Fruit fly (Drosophila melanogaster): ENCODE data around the gene CG15258.

- TF ChIP-seq psq (optimal IDR thresholded peaks at IDR 0.05) (no peak), insv (optimal IDR thresholded peaks at IDR 0.05) (no peak), Sin3A (optimal IDR thresholded peaks at IDR 0.05) (no peak), Myc (optimal IDR thresholded peaks at IDR 0.05) (no peak), h (optimal IDR thresholded peaks at IDR 0.05) (no peak), ttk (optimal IDR thresholded peaks at IDR 0.05) (no peak)
Measured at dm6 chr2L:15316410-15316809, 45.0 kb downstream of the CG15258 start.

Data from Kc167 (cell line).